Fruit fly (Drosophila melanogaster): ENCODE data around the gene abd-A.

abd-A gene

dm6 chr3R:16793935-16794589 is 35.8 kb downstream of the abd-A start (continued):
- no peak for TF ChIP-seq Neu2 (GFP tag; optimal IDR thresholded peaks at IDR 0.05; ENCODE audit: borderline replicate concordance)
- TF ChIP-seq CG6272 (GFP tag; IDR thresholded peaks at IDR 0.05) = no peak
- no peak for TF ChIP-seq shn (GFP tag; optimal IDR thresholded peaks at IDR 0.05)
- no peak for TF ChIP-seq CG14860 (GFP tag; IDR thresholded peaks at IDR 0.05; ENCODE audit: partially characterized antibody)
- TF ChIP-seq CG1529 (GFP tag; optimal IDR thresholded peaks at IDR 0.05) = peak; percentile 51
- TF ChIP-seq Hsf (GFP tag; optimal IDR thresholded peaks at IDR 0.05) = peak; percentile 42
- no peak for TF ChIP-seq Elba2 (GFP tag; optimal IDR thresholded peaks at IDR 0.05)
- TF ChIP-seq CG3838 (GFP tag; optimal IDR thresholded peaks at IDR 0.05) = no peak
- no peak for TF ChIP-seq CG8944 (GFP tag; optimal IDR thresholded peaks at IDR 0.05)
- no peak for TF ChIP-seq hb (GFP tag; IDR thresholded peaks at IDR 0.05; ENCODE audit: partially characterized antibody)
- TF ChIP-seq CG18011 (GFP tag; optimal IDR thresholded peaks at IDR 0.05) = no peak
- TF ChIP-seq CG14014 (GFP tag; IDR thresholded peaks at IDR 0.05) = no peak; the same call in 1 of the 2 replicates
- peak; percentile 43; the same call in 1 of the 2 replicates for TF ChIP-seq ttk (GFP tag; IDR thresholded peaks at IDR 0.05)
- no peak for TF ChIP-seq ara (GFP tag; IDR thresholded peaks at IDR 0.05)
- TF ChIP-seq CG10431 (GFP tag; optimal IDR thresholded peaks at IDR 0.05) = no peak
- no peak for TF ChIP-seq Opbp (GFP tag; IDR thresholded peaks at IDR 0.05; ENCODE audit: partially characterized antibody)
- peak; percentile 86 for TF ChIP-seq CG2678 (tag; optimal IDR thresholded peaks at IDR 0.05)
- TF ChIP-seq Hmr (GFP tag; optimal IDR thresholded peaks at IDR 0.05) = peak; percentile 76
- TF ChIP-seq hth (optimal IDR thresholded peaks at IDR 0.05) = no peak
- no peak for TF ChIP-seq sens-2 (GFP tag; IDR thresholded peaks at IDR 0.05)
- no peak for TF ChIP-seq CG17568 (GFP tag; optimal IDR thresholded peaks at IDR 0.05)
- peak; percentile 84 for TF ChIP-seq CG18599 (GFP tag; optimal IDR thresholded peaks at IDR 0.05)
- no peak for TF ChIP-seq sima (GFP tag; optimal IDR thresholded peaks at IDR 0.05)
- no peak for TF ChIP-seq Adf1 (GFP tag; IDR thresholded peaks at IDR 0.05)
- no peak for TF ChIP-seq Stat92E (GFP tag; optimal IDR thresholded peaks at IDR 0.05)
- no peak for TF ChIP-seq z (GFP tag; IDR thresholded peaks at IDR 0.05)
- TF ChIP-seq Nf-YA (GFP tag; IDR thresholded peaks at IDR 0.05) = no peak
- TF ChIP-seq CG6175 (GFP tag; IDR thresholded peaks at IDR 0.05) = no peak
- peak; percentile 15 for TF ChIP-seq zen (tag; optimal IDR thresholded peaks at IDR 0.05)
- no peak for TF ChIP-seq Doc3 (GFP tag; IDR thresholded peaks at IDR 0.05; ENCODE audit: partially characterized antibody)
- TF ChIP-seq pho (GFP tag; optimal IDR thresholded peaks at IDR 0.05) = peak; percentile 20
- peak; percentile 28 for TF ChIP-seq Six4 (GFP tag; optimal IDR thresholded peaks at IDR 0.05)
- TF ChIP-seq Dll (GFP tag; IDR thresholded peaks at IDR 0.05; ENCODE audit: partially characterized antibody) = no peak
- TF ChIP-seq CG6765 (GFP tag; optimal IDR thresholded peaks at IDR 0.05) = peak; percentile 29
- peak; percentile 67 for TF ChIP-seq Blimp-1 (GFP tag; optimal IDR thresholded peaks at IDR 0.05)
- TF ChIP-seq zfh2 (GFP tag; optimal IDR thresholded peaks at IDR 0.05) = peak; percentile 13
- TF ChIP-seq Mad (GFP tag; optimal IDR thresholded peaks at IDR 0.05) = no peak
- peak; percentile 57 for TF ChIP-seq CG12659 (GFP tag; optimal IDR thresholded peaks at IDR 0.05)
- TF ChIP-seq NfI (GFP tag; optimal IDR thresholded peaks at IDR 0.05) = peak; percentile 46
- no peak for TF ChIP-seq nom (GFP tag; optimal IDR thresholded peaks at IDR 0.05)
- peak; percentile 46 for TF ChIP-seq zf30C (GFP tag; optimal IDR thresholded peaks at IDR 0.05)
- TF ChIP-seq cas (GFP tag; IDR thresholded peaks at IDR 0.05) = no peak
- no peak for TF ChIP-seq unc-4 (GFP tag; IDR thresholded peaks at IDR 0.05; ENCODE audit: partially characterized antibody)
- TF ChIP-seq fu2 (GFP tag; optimal IDR thresholded peaks at IDR 0.05) = no peak
- TF ChIP-seq btn (GFP tag; optimal IDR thresholded peaks at IDR 0.05) = no peak
- TF ChIP-seq cg (GFP tag; optimal IDR thresholded peaks at IDR 0.05) = no peak
- no peak for TF ChIP-seq dan (GFP tag; IDR thresholded peaks at IDR 0.05)
- TF ChIP-seq prd (optimal IDR thresholded peaks at IDR 0.05) = no peak
- peak; percentile 56 for TF ChIP-seq prd (GFP tag; IDR thresholded peaks at IDR 0.05)
- peak; percentile 54 for TF ChIP-seq slbo (GFP tag; IDR thresholded peaks at IDR 0.05)
